Fruit fly (Drosophila melanogaster) whole organism, prepupa: ENCODE data around the gene CG31897.

Experiments
- Blimp-1 ChIP-seq: fragments of 200-800 bp; sonication (Bioruptor generic); optimal IDR thresholded peaks from 3 replicates; lab custom pipeline; 2017; ENCODE audit warnings: missing biosample characterization, missing genetic modification characterization, mild to moderate bottlenecking, moderate library complexity, missing genetic modification reagents
- CG10631 ChIP-seq: fragments of 200-800 bp; sonication (Bioruptor generic); optimal IDR thresholded peaks from 2 replicates; lab custom pipeline; 2016; ENCODE audit warnings: missing biosample characterization, missing genetic modification characterization
- CG10669 ChIP-seq: fragments of 200-800 bp; sonication (Bioruptor generic); optimal IDR thresholded peaks from 3 replicates; lab custom pipeline; 2018; ENCODE audit warnings: missing biosample characterization, mild to moderate bottlenecking, missing genetic modification characterization, moderate library complexity
- CG11294 ChIP-seq: fragments of 200-800 bp; sonication (Bioruptor generic); IDR thresholded peaks from 2 replicates; pipeline ENCODE4 v1.3.6; 2022; ENCODE audit warnings: missing biosample characterization, missing genetic modification characterization
- CG11762 ChIP-seq: fragments of 200-800 bp; sonication (Bioruptor generic); optimal IDR thresholded peaks from 3 replicates; lab custom pipeline; 2016; ENCODE audit warnings: missing biosample characterization, missing genetic modification characterization; ENCODE audit not compliant: insufficient read depth
- CG11902 ChIP-seq: fragments of 200-800 bp; sonication (Bioruptor generic); optimal IDR thresholded peaks from 3 replicates; lab custom pipeline; 2016; ENCODE audit warnings: missing biosample characterization, missing genetic modification characterization
- CG15336 ChIP-seq: fragments of 200-800 bp; sonication (Bioruptor generic); IDR thresholded peaks from 2 replicates; pipeline ENCODE4 v1.3.6; 2022; ENCODE audit warnings: missing biosample characterization, missing genetic modification characterization
- CG16779 ChIP-seq: fragments of 200-800 bp; sonication (Bioruptor generic); optimal IDR thresholded peaks from 3 replicates; lab custom pipeline; 2017; ENCODE audit warnings: missing biosample characterization, mild to moderate bottlenecking, missing genetic modification characterization
- CG3032 ChIP-seq: fragments of 200-800 bp; optimal IDR thresholded peaks from 2 replicates; lab custom pipeline; 2019; ENCODE audit warnings: missing biosample characterization, mild to moderate bottlenecking, missing genetic modification characterization, moderate library complexity
- CG31627 ChIP-seq: fragments of 200-800 bp; sonication (Bioruptor generic); optimal IDR thresholded peaks from 3 replicates; lab custom pipeline; 2016; ENCODE audit warnings: missing biosample characterization, missing genetic modification characterization
- CG32006 ChIP-seq: fragments of 200-800 bp; sonication (Bioruptor generic); optimal IDR thresholded peaks from 3 replicates; lab custom pipeline; 2017; ENCODE audit warnings: missing biosample characterization, mild to moderate bottlenecking, missing genetic modification characterization
- CG34406 ChIP-seq: fragments of 200-800 bp; sonication (Bioruptor generic); optimal IDR thresholded peaks from 3 replicates; lab custom pipeline; 2016; ENCODE audit warnings: missing biosample characterization, missing genetic modification characterization
- CG3919 ChIP-seq: fragments of 200-800 bp; sonication (Bioruptor generic); optimal IDR thresholded peaks from 3 replicates; lab custom pipeline; 2016; ENCODE audit warnings: missing biosample characterization, missing genetic modification characterization
- CG6163 ChIP-seq: fragments of 200-800 bp; sonication (Bioruptor generic); IDR thresholded peaks from 3 replicates; pipeline ENCODE4 v1.3.6; 2022; ENCODE audit warnings: missing biosample characterization, missing genetic modification characterization
- CG6276 ChIP-seq: fragments of 200-800 bp; sonication (Bioruptor generic); optimal IDR thresholded peaks from 2 replicates; lab custom pipeline; 2017; ENCODE audit warnings: missing biosample characterization, mild to moderate bottlenecking, missing genetic modification characterization
- CG6808 ChIP-seq: fragments of 200-800 bp; sonication (Bioruptor generic); optimal IDR thresholded peaks from 3 replicates; lab custom pipeline; 2017; ENCODE audit warnings: missing biosample characterization, missing genetic modification characterization, mild to moderate bottlenecking, moderate library complexity, missing genetic modification reagents
- CG6854 ChIP-seq: fragments of 200-800 bp; sonication (Bioruptor generic); optimal IDR thresholded peaks from 2 replicates; lab custom pipeline; 2017; ENCODE audit warnings: missing biosample characterization, mild to moderate bottlenecking, missing genetic modification characterization
- CG7368 ChIP-seq: fragments of 200-800 bp; sonication (Bioruptor generic); optimal IDR thresholded peaks from 3 replicates; lab custom pipeline; 2016; ENCODE audit warnings: missing biosample characterization, missing genetic modification characterization
- CG8119 ChIP-seq: fragments of 200-800 bp; sonication (Bioruptor generic); IDR thresholded peaks from 3 replicates; pipeline ENCODE4 v1.3.6; 2022; ENCODE audit warnings: missing biosample characterization, missing genetic modification characterization
- Eip78C ChIP-seq: fragments of 200-800 bp; sonication (Bioruptor generic); peaks from one replicate; lab custom pipeline; 2016; ENCODE audit warnings: missing biosample characterization, missing genetic modification characterization
- Ets21C ChIP-seq: fragments of 200-800 bp; sonication (Bioruptor generic); optimal IDR thresholded peaks from 3 replicates; lab custom pipeline; 2016; ENCODE audit warnings: missing biosample characterization, missing genetic modification characterization
- Ets96B ChIP-seq: fragments of 200-800 bp; optimal IDR thresholded peaks from 2 replicates; lab custom pipeline; 2019; ENCODE audit warnings: missing biosample characterization, mild to moderate bottlenecking, missing genetic modification characterization, moderate library complexity
- Met ChIP-seq: fragments of 200-800 bp; sonication (Bioruptor generic); optimal IDR thresholded peaks from 3 replicates; lab custom pipeline; 2016; ENCODE audit warnings: missing biosample characterization, missing genetic modification characterization
- OdsH ChIP-seq: fragments of 200-800 bp; sonication (Bioruptor generic); optimal IDR thresholded peaks from 3 replicates; lab custom pipeline; 2016; ENCODE audit warnings: missing biosample characterization, missing genetic modification characterization
- Smox ChIP-seq: fragments of 200-800 bp; sonication (Bioruptor generic); optimal IDR thresholded peaks from 3 replicates; lab custom pipeline; 2016; ENCODE audit warnings: missing biosample characterization, missing genetic modification characterization
- Sox14 ChIP-seq: fragments of 200-800 bp; sonication (Bioruptor generic); optimal IDR thresholded peaks from 3 replicates; lab custom pipeline; 2016; ENCODE audit warnings: missing biosample characterization, missing genetic modification characterization
- Sox15 ChIP-seq: fragments of 200-800 bp; sonication (Bioruptor generic); optimal IDR thresholded peaks from 3 replicates; lab custom pipeline; 2016; ENCODE audit warnings: missing biosample characterization, missing genetic modification characterization
- achi ChIP-seq: fragments of 200-800 bp; sonication (Bioruptor generic); optimal IDR thresholded peaks from 3 replicates; lab custom pipeline; 2016; ENCODE audit warnings: missing biosample characterization, missing genetic modification characterization
- acj6 ChIP-seq: fragments of 200-800 bp; sonication (Bioruptor generic); optimal IDR thresholded peaks from 3 replicates; lab custom pipeline; 2016; ENCODE audit warnings: missing biosample characterization, missing genetic modification characterization
- cyc ChIP-seq: fragments of 200-800 bp; sonication (Bioruptor generic); optimal IDR thresholded peaks from 3 replicates; lab custom pipeline; 2016; ENCODE audit warnings: missing biosample characterization, missing genetic modification characterization
- dac ChIP-seq: fragments of 200-800 bp; sonication (Bioruptor generic); optimal IDR thresholded peaks from 2 replicates; lab custom pipeline; 2017; ENCODE audit warnings: missing biosample characterization, mild to moderate bottlenecking, missing genetic modification characterization
- dsx ChIP-seq: fragments of 200-800 bp; optimal IDR thresholded peaks from 3 replicates; lab custom pipeline; 2019; ENCODE audit warnings: missing biosample characterization, mild to moderate bottlenecking, missing genetic modification characterization, moderate library complexity; ENCODE audit not compliant: poor library complexity, severe bottlenecking
- eg ChIP-seq: fragments of 200-800 bp; sonication (Bioruptor generic); IDR thresholded peaks from 3 replicates; pipeline ENCODE4 v1.3.6; 2022; ENCODE audit warnings: missing biosample characterization, missing genetic modification characterization
- esn ChIP-seq: fragments of 200-800 bp; sonication (Bioruptor generic); optimal IDR thresholded peaks from 2 replicates; lab custom pipeline; 2016; ENCODE audit warnings: missing biosample characterization, mild to moderate bottlenecking, missing genetic modification characterization, moderate library complexity
- fd59A ChIP-seq: fragments of 200-800 bp; sonication (Bioruptor generic); optimal IDR thresholded peaks from 2 replicates; lab custom pipeline; 2017; ENCODE audit warnings: missing biosample characterization, mild to moderate bottlenecking, missing genetic modification characterization, missing genetic modification reagents
- fd85E ChIP-seq: fragments of 200-800 bp; sonication (Bioruptor generic); optimal IDR thresholded peaks from 3 replicates; lab custom pipeline; 2016; ENCODE audit warnings: missing biosample characterization, missing genetic modification characterization
- fkh ChIP-seq: fragments of 200-800 bp; sonication (Bioruptor generic); optimal IDR thresholded peaks from 3 replicates; lab custom pipeline; 2017; ENCODE audit warnings: missing biosample characterization, mild to moderate bottlenecking, missing genetic modification characterization, moderate library complexity
- lz ChIP-seq: fragments of 200-800 bp; sonication (Bioruptor generic); optimal IDR thresholded peaks from 3 replicates; lab custom pipeline; 2016; ENCODE audit warnings: missing biosample characterization, missing genetic modification characterization
- pdm3 ChIP-seq: fragments of 200-800 bp; sonication (Bioruptor generic); optimal IDR thresholded peaks from 3 replicates; lab custom pipeline; 2016; ENCODE audit warnings: missing biosample characterization, missing genetic modification characterization
- salr ChIP-seq, 2 experiments: fragments of 200-800 bp; sonication (Bioruptor generic); optimal IDR thresholded peaks; 3 replicates each; lab custom pipeline; 2016 to 2018; ENCODE audit warnings: missing biosample characterization in 2 of 2, missing genetic modification characterization in 2 of 2, mild to moderate bottlenecking in 1 of 2
- spab ChIP-seq: fragments of 200-800 bp; sonication (Bioruptor generic); optimal IDR thresholded peaks from 2 replicates; lab custom pipeline; 2017; ENCODE audit warnings: missing biosample characterization, mild to moderate bottlenecking, missing genetic modification characterization, missing genetic modification reagents
- ss ChIP-seq, 2 experiments: fragments of 200-800 bp; sonication (Bioruptor generic); optimal IDR thresholded peaks; 2 replicates in 1 of 2; 3 replicates in 1 of 2; lab custom pipeline; 2017 to 2018; ENCODE audit warnings: mild to moderate bottlenecking in 2 of 2, missing biosample characterization in 2 of 2, missing genetic modification characterization in 2 of 2, moderate library complexity in 1 of 2
- svp ChIP-seq: fragments of 200-800 bp; sonication (Bioruptor generic); peaks from one replicate; lab custom pipeline; 2016; ENCODE audit warnings: missing biosample characterization, missing genetic modification characterization
- topi ChIP-seq: fragments of 200-800 bp; sonication (Bioruptor generic); optimal IDR thresholded peaks from 3 replicates; lab custom pipeline; 2016; ENCODE audit warnings: missing biosample characterization, missing genetic modification characterization

CG31897 gene

DNA sequence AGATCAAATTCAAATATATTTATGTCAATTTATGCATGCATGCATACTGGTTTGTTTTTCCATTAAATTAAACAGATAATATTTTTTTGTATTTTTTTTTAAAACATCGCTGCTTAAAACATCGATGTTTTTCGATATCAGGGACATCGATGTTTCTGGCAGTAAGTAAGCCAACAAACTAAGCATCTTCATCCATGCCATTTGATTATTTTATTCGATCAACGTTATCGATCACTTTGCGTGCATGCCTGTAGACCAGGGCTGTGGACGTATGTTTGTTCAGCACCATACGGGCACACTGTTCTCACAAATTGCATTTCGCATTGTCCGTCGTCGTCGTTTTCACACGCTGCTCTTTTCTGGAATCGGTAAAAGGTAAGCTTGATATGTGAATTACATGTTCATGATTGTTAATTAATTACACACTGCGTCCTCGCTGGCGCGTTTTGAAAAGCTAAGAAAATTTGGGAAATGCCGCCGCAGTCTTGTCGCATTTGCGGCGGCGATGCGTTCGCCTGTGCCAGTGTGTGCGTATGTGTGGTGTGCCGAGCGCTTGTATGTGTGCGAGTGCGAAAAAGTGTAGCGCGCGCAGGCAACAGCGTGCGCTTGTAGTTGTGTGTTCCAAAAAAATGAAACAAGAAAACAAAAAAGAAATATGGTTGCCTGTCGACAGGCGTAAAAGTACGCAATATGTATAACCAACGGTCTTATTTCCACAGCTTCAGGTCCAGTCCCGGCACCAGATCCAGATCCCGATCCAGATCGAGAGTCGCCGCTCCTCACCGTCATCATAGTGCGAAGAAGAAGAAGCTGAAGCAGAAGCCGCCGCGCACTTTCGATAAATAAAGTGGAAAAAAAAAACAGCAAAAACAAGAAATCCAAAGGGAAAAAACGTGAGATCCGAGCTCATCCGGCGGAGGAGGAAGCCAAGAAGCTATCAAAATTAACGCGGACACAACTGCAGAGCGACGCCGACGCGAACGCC, 38.7 kb upstream of the CG31897 start, which contains the start of gene emb:
TSS of gene emb (plus strand) at position 288 of the 985 bp plus-strand sequence.
- no peak for TF ChIP-seq pdm3 (GFP tag; lab: Kevin White, UChicago)
- TF ChIP-seq Ets21C: peak; percentile 37
- TF ChIP-seq CG6808: peak; percentile 76
- no peak for TF ChIP-seq CG7368 (GFP tag; lab: Kevin White, UChicago)
- peak; percentile 70 for TF ChIP-seq Sox14 (GFP tag; lab: Kevin White, UChicago)
- peak; percentile 50 for TF ChIP-seq Ets96B (tag; lab: Kevin White, UChicago)
- peak; percentile 57 for TF ChIP-seq esn
- peak; percentile 62 for TF ChIP-seq CG15336 (GFP tag; lab: Robert Waterston, UW)
- peak; percentile 37 for TF ChIP-seq cyc (GFP tag; lab: Kevin White, UChicago)
- no peak for TF ChIP-seq CG3919 (GFP tag; lab: Kevin White, UChicago)
- TF ChIP-seq topi (GFP tag; lab: Kevin White, UChicago): peak; percentile 22
- TF ChIP-seq CG31627 (GFP tag; lab: Kevin White, UChicago): peak; percentile 62
- no peak for TF ChIP-seq salr (GFP tag; optimal IDR thresholded peaks at IDR 0.05; lab: Kevin White, UChicago)
- peak; percentile 69 for TF ChIP-seq CG6854 (GFP tag; lab: Kevin White, UChicago)
- TF ChIP-seq lz (GFP tag; lab: Kevin White, UChicago): peak; percentile 36
- TF ChIP-seq CG11762 (GFP tag; lab: Kevin White, UChicago): no peak
- no peak for TF ChIP-seq achi (GFP tag; lab: Kevin White, UChicago)
- TF ChIP-seq CG16779 (tag; lab: Kevin White, UChicago): no peak
- TF ChIP-seq dac (GFP tag; lab: Kevin White, UChicago): no peak
- peak; percentile 79 for TF ChIP-seq CG8119 (GFP tag; lab: Robert Waterston, UW)
- peak; percentile 76 for TF ChIP-seq eg (GFP tag; lab: Robert Waterston, UW)
- peak in 1 of 2 experiments; percentile 89 for TF ChIP-seq ss (GFP tag; optimal IDR thresholded peaks at IDR 0.05; lab: Kevin White, UChicago)
- TF ChIP-seq CG34406 (GFP tag; lab: Kevin White, UChicago): peak; percentile 51
- no peak for TF ChIP-seq Sox15
- TF ChIP-seq CG10631: peak; percentile 58
- no peak for TF ChIP-seq CG10669 (GFP tag; lab: Kevin White, UChicago)
- no peak for TF ChIP-seq CG11902 (GFP tag; lab: Kevin White, UChicago)
- TF ChIP-seq Blimp-1 (GFP tag; lab: Kevin White, UChicago): peak; percentile 11
- peak; percentile 66 for TF ChIP-seq dsx
- no peak for TF ChIP-seq fd85E (GFP tag; lab: Kevin White, UChicago)
- peak; percentile 83 for TF ChIP-seq Eip78C (GFP tag; lab: Kevin White, UChicago)
- peak; percentile 79 for TF ChIP-seq CG6163 (GFP tag; lab: Robert Waterston, UW)
- TF ChIP-seq OdsH (GFP tag; lab: Kevin White, UChicago): peak; percentile 30
- TF ChIP-seq CG3032 (tag; lab: Kevin White, UChicago): peak; percentile 51
- no peak for TF ChIP-seq CG11294 (GFP tag; lab: Robert Waterston, UW)
- peak; percentile 99 for TF ChIP-seq fkh

DNA sequence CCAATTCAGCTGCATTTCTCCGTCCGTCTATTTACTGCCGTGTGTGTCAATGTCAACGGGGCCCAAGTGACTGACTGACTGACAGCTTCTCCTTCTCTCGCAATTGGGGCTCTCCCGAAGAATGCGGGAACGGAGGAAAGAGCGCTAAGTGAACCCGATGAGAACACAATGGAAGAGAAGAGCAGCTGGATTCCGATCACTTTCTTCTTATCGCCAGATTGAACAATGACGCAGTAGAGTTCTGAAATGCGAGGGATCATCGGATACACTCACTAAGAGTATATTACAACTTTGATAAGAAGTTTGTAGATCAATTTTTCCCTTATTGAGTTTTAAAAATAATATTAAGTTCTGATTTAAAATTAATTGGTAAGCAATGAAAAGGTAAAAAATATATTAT, 30.7 kb upstream of the CG31897 start, which contains the start of gene Naglu:
TSS of gene Naglu (minus strand) at position 339 of the 400 bp plus-strand sequence.
- TF ChIP-seq Eip78C (GFP tag; lab: Kevin White, UChicago) (peak; percentile 74), eg (GFP tag; lab: Robert Waterston, UW) (no peak), CG32006 (GFP tag; lab: Kevin White, UChicago) (no peak), CG15336 (GFP tag; lab: Robert Waterston, UW) (no peak), OdsH (GFP tag; lab: Kevin White, UChicago) (no peak), spab (GFP tag; lab: Kevin White, UChicago) (no peak), fd59A (GFP tag; lab: Kevin White, UChicago) (no peak), CG7368 (GFP tag; lab: Kevin White, UChicago) (no peak), dac (GFP tag; lab: Kevin White, UChicago) (no peak), Ets96B (tag; lab: Kevin White, UChicago) (no peak), acj6 (GFP tag; lab: Kevin White, UChicago) (no peak), Ets21C (no peak), fd85E (GFP tag; lab: Kevin White, UChicago) (no peak), salr (GFP tag; optimal IDR thresholded peaks at IDR 0.05; lab: Kevin White, UChicago) (no peak), CG31627 (GFP tag; lab: Kevin White, UChicago) (peak; percentile 12), Sox14 (GFP tag; lab: Kevin White, UChicago) (no peak), topi (GFP tag; lab: Kevin White, UChicago) (no peak), CG6163 (GFP tag; lab: Robert Waterston, UW) (peak; percentile 15; the same call in 1 of the 3 replicates), svp (peak; percentile 93), achi (GFP tag; lab: Kevin White, UChicago) (no peak), CG11902 (GFP tag; lab: Kevin White, UChicago) (no peak), CG6808 (no peak), CG6276 (GFP tag; lab: Kevin White, UChicago) (no peak), CG10631 (no peak), Met (GFP tag; lab: Kevin White, UChicago) (no peak), Sox15 (no peak), lz (GFP tag; lab: Kevin White, UChicago) (no peak), Smox (GFP tag; lab: Kevin White, UChicago) (no peak), fkh (no peak)
